Worm (Caenorhabditis elegans): ENCODE results near the gene C17B7.4.

C17B7.4 gene

DNA sequence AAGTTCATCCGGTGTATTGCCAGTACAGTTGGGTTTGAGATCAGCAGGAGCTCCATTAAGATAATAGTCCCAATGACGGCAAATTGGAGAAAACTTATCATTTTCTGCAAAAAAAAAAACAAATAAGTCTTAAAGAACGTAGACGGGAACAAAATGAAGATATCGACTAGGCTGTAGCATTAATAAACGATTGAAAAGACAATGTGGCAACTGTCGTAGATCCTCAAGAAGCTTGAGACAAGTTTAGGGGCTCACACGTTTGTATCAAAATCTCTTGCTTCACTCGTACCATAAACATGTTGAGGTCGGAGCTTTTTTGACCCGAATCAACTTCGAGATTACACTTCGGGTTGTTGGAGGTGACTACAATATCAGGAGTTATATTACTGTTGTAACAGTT lies 19.1 kb upstream of the C17B7.4 start, which contains the start of gene F35F10.14:
Gene F35F10.14 (minus strand): TSS at position 101 of the 400 bp plus-strand sequence.
- TF ChIP-seq flt-1 (GFP tag; IDR thresholded peaks at IDR 0.05) (no peak), tab-1 (GFP tag; IDR thresholded peaks at IDR 0.05) (no peak), cog-1 (tag; optimal IDR thresholded peaks at IDR 0.05) (no peak), med-1 (GFP tag; optimal IDR thresholded peaks at IDR 0.05; ENCODE audit: insufficient read depth) (no peak), ztf-23 (GFP tag; IDR thresholded peaks at IDR 0.05) (no peak), T22C8.4 (GFP tag; IDR thresholded peaks at IDR 0.05) (no peak), ztf-29 (GFP tag; IDR thresholded peaks at IDR 0.05) (no peak), ref-1 (GFP tag; conservative IDR thresholded peaks at IDR 0.05) (no peak), klf-2 (GFP tag; conservative IDR thresholded peaks at IDR 0.05) (no peak)

DNA sequence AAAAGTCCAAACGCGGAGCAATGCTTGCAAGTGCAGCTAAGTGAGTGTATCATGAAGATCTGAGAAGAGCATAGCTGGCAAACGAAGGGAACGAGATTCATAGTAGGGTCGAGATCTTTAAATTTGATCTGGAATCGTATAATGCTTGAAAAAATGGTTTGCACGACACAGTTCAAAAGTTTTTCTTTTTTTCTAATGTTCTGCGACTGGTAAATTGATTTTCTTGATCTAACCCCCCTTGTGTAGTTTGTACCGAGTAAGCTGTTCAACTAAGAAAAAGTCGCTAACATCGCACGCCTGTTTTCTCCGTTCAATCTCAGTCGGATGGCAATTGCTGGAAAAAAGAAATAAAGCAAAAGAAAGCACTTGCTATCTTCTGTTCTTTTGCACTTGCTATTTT lies 18.7 kb upstream of the C17B7.4 start, which contains the start of gene C17B7.14:
Gene C17B7.14 (minus strand): TSS at position 101 of the 400 bp plus-strand sequence.
- TF ChIP-seq flt-1 (GFP tag; IDR thresholded peaks at IDR 0.05) (no peak), ref-1 (GFP tag; conservative IDR thresholded peaks at IDR 0.05) (no peak), klf-2 (GFP tag; conservative IDR thresholded peaks at IDR 0.05) (no peak), tab-1 (GFP tag; IDR thresholded peaks at IDR 0.05) (no peak), cog-1 (tag; optimal IDR thresholded peaks at IDR 0.05) (no peak), ztf-29 (GFP tag; IDR thresholded peaks at IDR 0.05) (no peak), med-1 (GFP tag; optimal IDR thresholded peaks at IDR 0.05; ENCODE audit: insufficient read depth) (no peak)

DNA sequence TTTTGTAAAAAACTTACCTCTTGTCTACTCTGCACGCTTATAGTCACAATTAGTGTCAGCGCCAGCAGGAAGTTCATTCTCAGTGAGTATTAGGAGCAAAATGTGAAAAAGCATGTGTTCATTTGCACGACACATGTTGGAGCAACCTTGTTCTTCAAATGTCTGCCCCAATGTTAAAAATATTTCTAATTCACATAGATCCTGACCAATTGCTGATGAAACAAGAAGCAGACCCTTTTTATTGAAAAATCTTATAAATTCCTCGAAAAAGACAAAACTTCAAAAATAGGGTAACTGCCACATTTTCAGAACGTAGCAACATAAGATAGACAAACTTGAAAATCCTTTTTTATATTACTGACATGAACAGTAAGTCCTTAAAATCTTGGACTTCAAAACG lies 14.9 kb upstream of the C17B7.4 start, which contains the start of gene C17B7.8:
Gene C17B7.8 (minus strand): TSS at position 101 of the 400 bp plus-strand sequence.
- no peak for TF ChIP-seq ztf-29 (GFP tag; IDR thresholded peaks at IDR 0.05)
- no peak for TF ChIP-seq med-1 (GFP tag; optimal IDR thresholded peaks at IDR 0.05; ENCODE audit: insufficient read depth)
- TF ChIP-seq tab-1 (GFP tag; IDR thresholded peaks at IDR 0.05): no peak
- TF ChIP-seq cog-1 (tag; optimal IDR thresholded peaks at IDR 0.05): no peak
- no peak for TF ChIP-seq ref-1 (GFP tag; conservative IDR thresholded peaks at IDR 0.05)
- no peak for TF ChIP-seq flt-1 (GFP tag; IDR thresholded peaks at IDR 0.05)
- no peak for TF ChIP-seq klf-2 (GFP tag; conservative IDR thresholded peaks at IDR 0.05)
- no peak for TF ChIP-seq T22C8.4 (GFP tag; IDR thresholded peaks at IDR 0.05)
- TF ChIP-seq ztf-23 (GFP tag; IDR thresholded peaks at IDR 0.05): no peak

DNA sequence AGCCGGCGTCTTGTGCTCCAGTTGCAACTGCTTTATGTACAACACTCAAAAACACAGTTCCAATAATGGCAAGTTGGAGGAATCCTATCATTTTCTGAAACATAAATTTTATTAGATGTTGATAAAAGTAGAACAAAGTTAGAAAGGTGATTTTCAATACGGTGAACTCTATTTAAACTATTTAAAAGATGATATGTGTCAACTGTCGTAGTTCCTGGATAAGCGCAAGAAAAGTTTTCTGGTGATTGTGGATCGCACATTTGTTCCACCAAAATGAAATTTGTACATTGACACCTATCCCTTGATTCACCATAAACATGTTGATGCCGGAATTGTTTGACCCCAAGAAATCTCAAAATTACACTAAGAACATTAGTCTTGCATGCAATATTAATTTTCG lies 7.1 kb upstream of the C17B7.4 start, which contains the start of gene C17B7.9:
Gene C17B7.9 (minus strand): TSS at position 101 of the 400 bp plus-strand sequence.
- TF ChIP-seq tab-1 (GFP tag; IDR thresholded peaks at IDR 0.05) (no peak), med-1 (GFP tag; optimal IDR thresholded peaks at IDR 0.05; ENCODE audit: insufficient read depth) (no peak), ref-1 (GFP tag; conservative IDR thresholded peaks at IDR 0.05) (no peak), ztf-29 (GFP tag; IDR thresholded peaks at IDR 0.05) (no peak), klf-2 (GFP tag; conservative IDR thresholded peaks at IDR 0.05) (no peak), ztf-23 (GFP tag; IDR thresholded peaks at IDR 0.05) (no peak), cog-1 (tag; optimal IDR thresholded peaks at IDR 0.05) (no peak), T22C8.4 (GFP tag; IDR thresholded peaks at IDR 0.05) (no peak), flt-1 (GFP tag; IDR thresholded peaks at IDR 0.05) (no peak)

DNA sequence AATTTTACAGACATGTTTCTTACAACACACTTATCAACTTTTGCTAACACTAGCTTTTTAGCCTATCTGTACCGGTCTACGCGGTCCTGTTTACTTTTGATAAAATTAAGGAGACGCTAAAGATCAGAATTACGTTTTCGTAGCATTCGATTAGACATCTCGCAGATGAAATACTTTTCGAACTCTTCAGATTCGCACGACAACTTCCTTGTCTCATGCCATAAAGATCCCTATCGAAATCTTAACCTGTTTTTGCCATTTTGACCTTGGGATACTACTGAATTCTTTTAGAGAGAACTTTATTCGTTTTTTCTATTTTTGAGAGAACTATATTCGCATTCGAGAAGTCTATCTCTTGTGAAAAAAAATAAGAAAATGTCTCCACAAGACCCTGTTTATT lies 5.8 kb upstream of the C17B7.4 start, which contains the start of gene C17B7.5:
Gene C17B7.5 (plus strand): TSS at position 301 of the 400 bp plus-strand sequence.
- TF ChIP-seq flt-1 (GFP tag; IDR thresholded peaks at IDR 0.05) (no peak), ztf-29 (GFP tag; IDR thresholded peaks at IDR 0.05) (no peak), tab-1 (GFP tag; IDR thresholded peaks at IDR 0.05) (no peak), med-1 (GFP tag; optimal IDR thresholded peaks at IDR 0.05; ENCODE audit: insufficient read depth) (no peak), T22C8.4 (GFP tag; IDR thresholded peaks at IDR 0.05) (no peak)

DNA sequence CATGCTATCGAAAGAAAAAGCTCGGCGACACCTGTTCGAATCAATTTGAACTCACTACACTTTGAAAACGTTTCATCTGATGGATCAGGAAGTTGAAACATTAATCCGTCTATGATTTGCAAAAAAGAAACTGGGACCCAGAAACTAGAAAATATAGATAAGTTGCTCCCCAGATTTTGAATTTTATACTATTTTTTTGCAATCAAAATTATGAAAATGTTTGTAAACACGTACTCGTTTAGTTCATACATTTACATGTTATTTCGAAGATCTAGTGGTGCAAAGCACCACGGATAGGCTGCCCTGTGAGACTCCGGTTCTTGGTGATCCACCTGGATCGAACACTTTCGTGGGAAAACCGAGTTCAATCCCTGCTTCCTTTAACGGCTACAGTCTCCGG lies 2.8 kb downstream of the C17B7.4 start, which contains the start of gene C17B7.10:
Gene C17B7.10 (minus strand): TSS at position 101 of the 400 bp plus-strand sequence.
- no peak for TF ChIP-seq tab-1 (GFP tag; IDR thresholded peaks at IDR 0.05)
- no peak for TF ChIP-seq flt-1 (GFP tag; IDR thresholded peaks at IDR 0.05)
- no peak for TF ChIP-seq ztf-23 (GFP tag; IDR thresholded peaks at IDR 0.05)
- TF ChIP-seq ref-1 (GFP tag; conservative IDR thresholded peaks at IDR 0.05): no peak
- TF ChIP-seq cog-1 (tag; optimal IDR thresholded peaks at IDR 0.05): no peak
- no peak for TF ChIP-seq med-1 (GFP tag; optimal IDR thresholded peaks at IDR 0.05; ENCODE audit: insufficient read depth)
- no peak for TF ChIP-seq T22C8.4 (GFP tag; IDR thresholded peaks at IDR 0.05)
- TF ChIP-seq ztf-29 (GFP tag; IDR thresholded peaks at IDR 0.05): no peak
- TF ChIP-seq klf-2 (GFP tag; conservative IDR thresholded peaks at IDR 0.05): no peak

DNA sequence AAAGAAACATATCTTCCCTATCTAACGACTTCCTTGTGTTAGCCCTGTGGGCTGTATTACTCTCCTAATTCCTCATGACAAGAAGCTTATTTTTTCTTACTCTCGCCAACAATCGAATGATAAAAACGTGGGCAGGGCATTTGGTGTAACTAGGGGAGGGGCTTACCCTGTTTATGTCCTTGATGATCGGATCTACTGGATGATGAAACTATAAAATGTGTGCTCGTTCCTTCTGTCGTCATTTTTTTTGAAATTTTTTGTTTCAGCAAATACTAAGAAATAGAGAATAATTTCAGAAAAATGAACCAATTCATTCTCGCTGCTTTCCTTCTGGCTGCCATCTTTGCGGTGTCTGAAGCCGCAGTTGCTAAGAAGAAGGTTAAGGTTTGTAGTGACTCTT lies 3.4 kb downstream of the C17B7.4 start, which contains the start of gene C17B7.3:
Gene C17B7.3 (plus strand): TSS at position 301 of the 400 bp plus-strand sequence.
- TF ChIP-seq med-1 (GFP tag; optimal IDR thresholded peaks at IDR 0.05; ENCODE audit: insufficient read depth): no peak
- TF ChIP-seq ztf-23 (GFP tag; IDR thresholded peaks at IDR 0.05): no peak
- no peak for TF ChIP-seq ref-1 (GFP tag; conservative IDR thresholded peaks at IDR 0.05)
- TF ChIP-seq ztf-29 (GFP tag; IDR thresholded peaks at IDR 0.05): no peak
- no peak for TF ChIP-seq klf-2 (GFP tag; conservative IDR thresholded peaks at IDR 0.05)
- no peak for TF ChIP-seq T22C8.4 (GFP tag; IDR thresholded peaks at IDR 0.05)
- TF ChIP-seq flt-1 (GFP tag; IDR thresholded peaks at IDR 0.05): no peak
- TF ChIP-seq tab-1 (GFP tag; IDR thresholded peaks at IDR 0.05): no peak
- no peak for TF ChIP-seq cog-1 (tag; optimal IDR thresholded peaks at IDR 0.05)

DNA sequence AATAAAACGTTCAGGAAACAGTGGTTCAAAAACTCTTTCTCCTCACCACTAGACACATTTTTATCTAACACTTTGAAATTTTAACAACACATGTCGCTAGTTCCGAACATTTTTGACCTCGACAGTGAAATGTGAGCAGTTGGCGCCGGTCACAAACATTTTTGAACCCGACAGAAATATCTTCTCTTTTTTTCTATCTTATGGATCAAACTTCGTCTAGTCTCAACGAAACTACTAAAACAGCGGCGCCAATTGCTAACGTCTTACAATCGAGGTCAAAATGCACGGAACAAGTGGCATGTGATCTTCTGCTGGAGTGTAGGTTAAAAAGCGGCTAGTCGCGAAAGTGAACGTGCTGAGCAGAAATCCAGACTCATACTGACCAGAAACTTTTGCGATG lies 4.9 kb downstream of the C17B7.4 start:
- TF ChIP-seq klf-2 (GFP tag; conservative IDR thresholded peaks at IDR 0.05): no peak
- no peak for TF ChIP-seq med-1 (GFP tag; optimal IDR thresholded peaks at IDR 0.05; ENCODE audit: insufficient read depth)
- TF ChIP-seq tab-1 (GFP tag; IDR thresholded peaks at IDR 0.05): no peak
- TF ChIP-seq flt-1 (GFP tag; IDR thresholded peaks at IDR 0.05): no peak
- TF ChIP-seq ref-1 (GFP tag; conservative IDR thresholded peaks at IDR 0.05): no peak
- no peak for TF ChIP-seq ztf-23 (GFP tag; IDR thresholded peaks at IDR 0.05)
- TF ChIP-seq cog-1 (tag; optimal IDR thresholded peaks at IDR 0.05): no peak
- no peak for TF ChIP-seq T22C8.4 (GFP tag; IDR thresholded peaks at IDR 0.05)
- no peak for TF ChIP-seq ztf-29 (GFP tag; IDR thresholded peaks at IDR 0.05)

DNA sequence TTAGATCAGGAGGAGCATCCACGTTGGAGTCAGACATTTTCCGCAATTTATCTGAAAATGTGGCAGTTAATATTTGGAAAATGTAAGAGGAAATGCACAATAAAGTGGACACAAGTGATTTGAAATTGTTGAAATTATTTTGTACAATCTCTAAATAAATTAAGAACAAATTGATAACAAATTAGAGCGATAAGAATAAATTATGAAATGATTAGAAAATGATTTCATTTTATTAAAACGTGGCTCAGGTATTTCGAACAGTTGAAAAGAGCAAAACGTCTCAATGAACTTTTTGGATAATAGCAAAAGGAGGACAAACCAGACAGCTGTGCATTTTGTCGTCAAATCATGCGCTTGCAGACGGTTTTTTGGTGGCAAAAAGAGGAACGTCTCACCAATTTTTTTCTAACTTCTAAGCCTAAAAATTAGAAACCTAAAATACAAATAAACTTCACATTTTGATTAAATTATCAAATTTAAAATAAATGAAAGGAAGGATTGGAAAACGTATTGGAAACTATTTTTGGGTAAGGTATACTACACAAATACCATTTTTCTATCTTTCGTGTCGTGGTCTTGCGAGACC lies 7.4 kb downstream of the C17B7.4 start, which contains the start of gene fbxa-65:
Gene fbxa-65 (minus strand): TSS at position 51 of the 586 bp plus-strand sequence.
- TF ChIP-seq klf-2 (GFP tag; conservative IDR thresholded peaks at IDR 0.05) (no peak), ztf-23 (GFP tag; IDR thresholded peaks at IDR 0.05) (no peak), T22C8.4 (GFP tag; IDR thresholded peaks at IDR 0.05) (no peak), ref-1 (GFP tag; conservative IDR thresholded peaks at IDR 0.05) (no peak), cog-1 (tag; optimal IDR thresholded peaks at IDR 0.05) (no peak), flt-1 (GFP tag; IDR thresholded peaks at IDR 0.05) (no peak)

Measured in whole organism, midembryonic.